Fruit fly (Drosophila melanogaster): Measurements from ENCODE around the gene Madm.

Madm gene

dm6 chr3R:5742278-5743196 is at the start of gene Madm, which contains the start of gene Sym:
TSS of gene Madm (plus strand) at chr3R:5742510.
TSS of gene Sym (minus strand) at chr3R:5742476.
- TF ChIP-seq insv (optimal IDR thresholded peaks at IDR 0.05), result no peak
- TF ChIP-seq psq (optimal IDR thresholded peaks at IDR 0.05), result no peak
- no peak for TF ChIP-seq Sin3A (optimal IDR thresholded peaks at IDR 0.05)
- no peak for TF ChIP-seq ttk (optimal IDR thresholded peaks at IDR 0.05)
- no peak for TF ChIP-seq Myc (optimal IDR thresholded peaks at IDR 0.05)
- no peak for TF ChIP-seq h (optimal IDR thresholded peaks at IDR 0.05)

- no peak for TF ChIP-seq h (optimal IDR thresholded peaks at IDR 0.05)
- TF ChIP-seq Myc (optimal IDR thresholded peaks at IDR 0.05), result no peak
- no peak for TF ChIP-seq Sin3A (optimal IDR thresholded peaks at IDR 0.05)
- no peak for TF ChIP-seq insv (optimal IDR thresholded peaks at IDR 0.05)
- no peak for TF ChIP-seq ttk (optimal IDR thresholded peaks at IDR 0.05)
- no peak for TF ChIP-seq psq (optimal IDR thresholded peaks at IDR 0.05)
Measured at dm6 chr3R:5693186-5693585, 49.1 kb upstream of the Madm start, which contains the start of gene CG2104. TSS of gene CG2104 (minus strand) at chr3R:5693286.

dm6 chr3R:5694461-5694860 is 47.8 kb upstream of the Madm start:
- no peak for TF ChIP-seq Sin3A (optimal IDR thresholded peaks at IDR 0.05)
- TF ChIP-seq ttk (optimal IDR thresholded peaks at IDR 0.05), result no peak
- no peak for TF ChIP-seq insv (optimal IDR thresholded peaks at IDR 0.05)
- TF ChIP-seq h (optimal IDR thresholded peaks at IDR 0.05), result no peak
- TF ChIP-seq Myc (optimal IDR thresholded peaks at IDR 0.05), result no peak
- no peak for TF ChIP-seq psq (optimal IDR thresholded peaks at IDR 0.05)

- TF ChIP-seq insv (optimal IDR thresholded peaks at IDR 0.05) (no peak), Myc (optimal IDR thresholded peaks at IDR 0.05) (no peak), Sin3A (optimal IDR thresholded peaks at IDR 0.05) (no peak), ttk (optimal IDR thresholded peaks at IDR 0.05) (no peak), psq (optimal IDR thresholded peaks at IDR 0.05) (no peak), h (optimal IDR thresholded peaks at IDR 0.05) (no peak)
Measured at dm6 chr3R:5696384-5696783, 45.9 kb upstream of the Madm start.

- TF ChIP-seq insv (optimal IDR thresholded peaks at IDR 0.05), result no peak
- TF ChIP-seq Myc (optimal IDR thresholded peaks at IDR 0.05), result no peak
- TF ChIP-seq Sin3A (optimal IDR thresholded peaks at IDR 0.05), result no peak
- TF ChIP-seq ttk (optimal IDR thresholded peaks at IDR 0.05), result no peak
- no peak for TF ChIP-seq h (optimal IDR thresholded peaks at IDR 0.05)
- no peak for TF ChIP-seq psq (optimal IDR thresholded peaks at IDR 0.05)
Measured at dm6 chr3R:5701104-5701503, 41.2 kb upstream of the Madm start.

dm6 chr3R:5704982-5705381 is 37.3 kb upstream of the Madm start:
- no peak for TF ChIP-seq h (optimal IDR thresholded peaks at IDR 0.05)
- no peak for TF ChIP-seq insv (optimal IDR thresholded peaks at IDR 0.05)
- TF ChIP-seq psq (optimal IDR thresholded peaks at IDR 0.05), result no peak
- no peak for TF ChIP-seq Myc (optimal IDR thresholded peaks at IDR 0.05)
- TF ChIP-seq ttk (optimal IDR thresholded peaks at IDR 0.05), result no peak
- no peak for TF ChIP-seq Sin3A (optimal IDR thresholded peaks at IDR 0.05)

dm6 chr3R:5705469-5706067 is 36.7 kb upstream of the Madm start:
- TF ChIP-seq ttk (optimal IDR thresholded peaks at IDR 0.05) (no peak), insv (optimal IDR thresholded peaks at IDR 0.05) (no peak), psq (optimal IDR thresholded peaks at IDR 0.05) (no peak), Sin3A (optimal IDR thresholded peaks at IDR 0.05) (no peak), h (optimal IDR thresholded peaks at IDR 0.05) (no peak), Myc (optimal IDR thresholded peaks at IDR 0.05) (no peak)

dm6 chr3R:5716755-5717309 is 25.5 kb upstream of the Madm start, which contains the start of gene cas:
TSS of gene cas (minus strand) at chr3R:5716805.
- TF ChIP-seq ttk (optimal IDR thresholded peaks at IDR 0.05) (no peak), insv (optimal IDR thresholded peaks at IDR 0.05) (no peak)

dm6 chr3R:5723122-5723521 is 19.2 kb upstream of the Madm start:
- TF ChIP-seq psq (optimal IDR thresholded peaks at IDR 0.05) (no peak), insv (optimal IDR thresholded peaks at IDR 0.05) (no peak), Sin3A (optimal IDR thresholded peaks at IDR 0.05) (no peak), ttk (optimal IDR thresholded peaks at IDR 0.05) (no peak), Myc (optimal IDR thresholded peaks at IDR 0.05) (no peak), h (optimal IDR thresholded peaks at IDR 0.05) (no peak)

- TF ChIP-seq ttk (optimal IDR thresholded peaks at IDR 0.05), result no peak
- TF ChIP-seq psq (optimal IDR thresholded peaks at IDR 0.05), result no peak
- TF ChIP-seq Myc (optimal IDR thresholded peaks at IDR 0.05), result no peak
- no peak for TF ChIP-seq Sin3A (optimal IDR thresholded peaks at IDR 0.05)
- no peak for TF ChIP-seq h (optimal IDR thresholded peaks at IDR 0.05)
- no peak for TF ChIP-seq insv (optimal IDR thresholded peaks at IDR 0.05)
Measured at dm6 chr3R:5727724-5728365, 14.5 kb upstream of the Madm start.

- TF ChIP-seq ttk (optimal IDR thresholded peaks at IDR 0.05) (no peak), insv (optimal IDR thresholded peaks at IDR 0.05) (no peak), h (optimal IDR thresholded peaks at IDR 0.05) (no peak), psq (optimal IDR thresholded peaks at IDR 0.05) (no peak), Sin3A (optimal IDR thresholded peaks at IDR 0.05) (no peak), Myc (optimal IDR thresholded peaks at IDR 0.05) (no peak)
Measured at dm6 chr3R:5733181-5733580, 9.1 kb upstream of the Madm start, which contains the start of gene CG1239. TSS of gene CG1239 (plus strand) at chr3R:5733513.
